Fruit fly (Drosophila melanogaster) whole organism, embryonic: Measurements from ENCODE around the gene CG13297.

Source experiments
- Bgb ChIP-seq: fragments of 200-800 bp; sonication (Bioruptor generic); IDR thresholded peaks from 2 replicates; pipeline ENCODE4 v1.3.6; 2022; ENCODE audit warnings: missing biosample characterization, missing genetic modification characterization; ENCODE audit not compliant: partially characterized antibody
- BtbVII ChIP-seq: fragments of 200-800 bp; sonication (Bioruptor generic); optimal IDR thresholded peaks from 3 replicates; lab custom pipeline; 2017; ENCODE audit warnings: missing biosample characterization, mild to moderate bottlenecking, missing genetic modification characterization
- CG12219 ChIP-seq: fragments of 200-800 bp; sonication (Bioruptor generic); optimal IDR thresholded peaks from 3 replicates; lab custom pipeline; 2018; ENCODE audit warnings: missing biosample characterization, mild to moderate bottlenecking, missing genetic modification characterization
- CG12659 ChIP-seq: fragments of 200-800 bp; sonication (Bioruptor generic); optimal IDR thresholded peaks from 3 replicates; lab custom pipeline; 2017; ENCODE audit warnings: mild to moderate bottlenecking, missing biosample characterization, missing genetic modification reagents, missing genetic modification characterization
- CG15479 ChIP-seq: fragments of 200-800 bp; sonication (Bioruptor generic); optimal IDR thresholded peaks from 3 replicates; lab custom pipeline; 2019; ENCODE audit warnings: missing biosample characterization, mild to moderate bottlenecking, missing genetic modification characterization, moderate library complexity
- CG15601 ChIP-seq: fragments of 200-800 bp; sonication (Bioruptor generic); optimal IDR thresholded peaks from 3 replicates; lab custom pipeline; 2019; ENCODE audit warnings: missing biosample characterization, mild to moderate bottlenecking, missing genetic modification characterization, moderate library complexity
- CG16779 ChIP-seq: fragments of 200-800 bp; sonication (Bioruptor generic); IDR thresholded peaks from 2 replicates; pipeline ENCODE4 v1.3.6; 2022; ENCODE audit warnings: missing biosample characterization, missing genetic modification characterization
- CG16815 ChIP-seq: fragments of 200-800 bp; sonication (Bioruptor generic); optimal IDR thresholded peaks from 3 replicates; lab custom pipeline; 2017; ENCODE audit warnings: missing biosample characterization, mild to moderate bottlenecking, missing genetic modification characterization
- CG17385 ChIP-seq: fragments of 200-800 bp; sonication (Bioruptor generic); optimal IDR thresholded peaks from 3 replicates; lab custom pipeline; 2018; ENCODE audit warnings: missing biosample characterization, mild to moderate bottlenecking, missing genetic modification characterization
- CG18764 ChIP-seq: fragments of 200-800 bp; sonication (Bioruptor generic); optimal IDR thresholded peaks from 3 replicates; lab custom pipeline; 2016; ENCODE audit warnings: missing biosample characterization, missing genetic modification characterization
- CG31224 ChIP-seq: fragments of 200-800 bp; sonication (Bioruptor generic); IDR thresholded peaks from 2 replicates; pipeline ENCODE4 v1.3.6; 2022; ENCODE audit warnings: missing biosample characterization, missing genetic modification characterization
- CG4707 ChIP-seq: fragments of 200-800 bp; sonication (Bioruptor generic); optimal IDR thresholded peaks from 2 replicates; lab custom pipeline; 2018; ENCODE audit warnings: missing biosample characterization, mild to moderate bottlenecking, missing genetic modification characterization, moderate library complexity
- CG6254 ChIP-seq: fragments of 200-800 bp; sonication (Bioruptor generic); optimal IDR thresholded peaks from 3 replicates; lab custom pipeline; 2017; ENCODE audit warnings: mild to moderate bottlenecking, missing biosample characterization, missing genetic modification reagents, missing genetic modification characterization
- CG7357 ChIP-seq: fragments of 200-800 bp; sonication (Bioruptor generic); IDR thresholded peaks from 3 replicates; pipeline ENCODE4 v1.3.6; 2022; ENCODE audit warnings: missing biosample characterization, missing genetic modification characterization
- CG7745 ChIP-seq: fragments of 200-800 bp; sonication (Bioruptor generic); optimal IDR thresholded peaks from 2 replicates; lab custom pipeline; 2018; ENCODE audit warnings: missing biosample characterization, mild to moderate bottlenecking, missing genetic modification characterization, moderate library complexity
- CG7928 ChIP-seq: fragments of 200-800 bp; sonication (Bioruptor generic); optimal IDR thresholded peaks from 2 replicates; lab custom pipeline; 2017; ENCODE audit warnings: missing biosample characterization, mild to moderate bottlenecking, missing genetic modification characterization
- CG8944 ChIP-seq: fragments of 200-800 bp; sonication (Bioruptor generic); optimal IDR thresholded peaks from 3 replicates; lab custom pipeline; 2016; ENCODE audit warnings: missing biosample characterization, missing genetic modification characterization
- CG9797 ChIP-seq: fragments of 200-800 bp; sonication (Bioruptor generic); optimal IDR thresholded peaks from 3 replicates; lab custom pipeline; 2018; ENCODE audit warnings: missing biosample characterization, mild to moderate bottlenecking, missing genetic modification characterization
- CG9932 ChIP-seq: fragments of 200-800 bp; sonication (Bioruptor generic); IDR thresholded peaks from 2 replicates; pipeline ENCODE4 v1.3.6; 2022; ENCODE audit warnings: missing biosample characterization, missing genetic modification characterization
- Chrac-16 ChIP-seq: fragments of 200-800 bp; sonication (Bioruptor generic); optimal IDR thresholded peaks from 3 replicates; lab custom pipeline; 2016; ENCODE audit warnings: missing biosample characterization, missing genetic modification characterization
- Deaf1 ChIP-seq: fragments of 200-800 bp; optimal IDR thresholded peaks from 3 replicates; lab custom pipeline; 2019; ENCODE audit warnings: missing biosample characterization, mild to moderate bottlenecking, missing genetic modification characterization, moderate library complexity
- Doc2 ChIP-seq: fragments of 200-800 bp; sonication (Bioruptor generic); IDR thresholded peaks from 2 replicates; pipeline ENCODE4 v1.3.6; 2022; ENCODE audit warnings: missing biosample characterization, missing genetic modification characterization
- Lpt ChIP-seq: fragments of >200 bp; optimal IDR thresholded peaks from 2 replicates; lab custom pipeline; 2018; ENCODE audit warnings: missing biosample characterization, missing genetic modification characterization
- Nf-YC ChIP-seq: fragments of 200-800 bp; optimal IDR thresholded peaks from 3 replicates; lab custom pipeline; 2019; ENCODE audit warnings: missing biosample characterization, mild to moderate bottlenecking, missing genetic modification characterization, moderate library complexity
- Rx ChIP-seq: fragments of 200-800 bp; sonication (Bioruptor generic); IDR thresholded peaks from 2 replicates; pipeline ENCODE4 v1.3.6; 2022; ENCODE audit warnings: missing biosample characterization, missing genetic modification characterization
- Sox100B ChIP-seq: fragments of 200-800 bp; sonication (Bioruptor generic); optimal IDR thresholded peaks from 3 replicates; lab custom pipeline; 2018; ENCODE audit warnings: missing biosample characterization, mild to moderate bottlenecking, missing genetic modification characterization
- Spps ChIP-seq: fragments of 200-800 bp; sonication (Bioruptor generic); optimal IDR thresholded peaks from 2 replicates; lab custom pipeline; 2018; ENCODE audit warnings: missing biosample characterization, mild to moderate bottlenecking, missing genetic modification characterization
- Xbp1 ChIP-seq: fragments of 200-800 bp; sonication (Bioruptor generic); optimal IDR thresholded peaks from 3 replicates; lab custom pipeline; 2016; ENCODE audit warnings: missing biosample characterization, mild to moderate bottlenecking, missing genetic modification characterization
- ac ChIP-seq: fragments of 200-800 bp; sonication (Bioruptor generic); optimal IDR thresholded peaks from 3 replicates; lab custom pipeline; 2017; ENCODE audit warnings: missing biosample characterization, mild to moderate bottlenecking, missing genetic modification characterization
- ato ChIP-seq: fragments of 200-800 bp; sonication (Bioruptor generic); IDR thresholded peaks from 2 replicates; pipeline ENCODE4 v1.3.6; 2022; ENCODE audit warnings: missing biosample characterization, missing genetic modification characterization; ENCODE audit not compliant: partially characterized antibody
- bbx ChIP-seq: fragments of 200-800 bp; sonication (Bioruptor generic); IDR thresholded peaks from 2 replicates; pipeline ENCODE4 v1.3.6; 2022; ENCODE audit warnings: missing biosample characterization, missing genetic modification characterization; ENCODE audit not compliant: partially characterized antibody
- croc ChIP-seq: fragments of 200-800 bp; sonication (Bioruptor generic); conservative IDR thresholded peaks from 3 replicates; pipeline ENCODE4 v1.3.6; 2022; ENCODE audit warnings: missing biosample characterization, missing genetic modification characterization
- crol ChIP-seq: fragments of 200-800 bp; sonication (Bioruptor generic); IDR thresholded peaks from 2 replicates; pipeline ENCODE4 v1.3.6; 2022; ENCODE audit warnings: missing biosample characterization, missing genetic modification characterization
- dati ChIP-seq: fragments of 200-800 bp; sonication (Bioruptor generic); IDR thresholded peaks from 2 replicates; pipeline ENCODE4 v1.3.6; 2022; ENCODE audit warnings: missing biosample characterization, missing genetic modification characterization
- gfzf ChIP-seq: fragments of 200-800 bp; sonication (Bioruptor generic); optimal IDR thresholded peaks from 2 replicates; lab custom pipeline; 2016; ENCODE audit warnings: missing biosample characterization, mild to moderate bottlenecking, missing genetic modification characterization, moderate library complexity
- grau ChIP-seq: fragments of 200-800 bp; optimal IDR thresholded peaks from 3 replicates; lab custom pipeline; 2019; ENCODE audit warnings: missing biosample characterization, mild to moderate bottlenecking, missing genetic modification characterization, moderate library complexity
- ham ChIP-seq: fragments of 200-800 bp; sonication (Bioruptor generic); IDR thresholded peaks from 2 replicates; pipeline ENCODE4 v1.3.6; 2022; ENCODE audit warnings: missing biosample characterization, missing genetic modification characterization
- hbn ChIP-seq: fragments of 200-800 bp; sonication (Bioruptor generic); IDR thresholded peaks from 2 replicates; pipeline ENCODE4 v1.3.6; 2022; ENCODE audit warnings: missing biosample characterization, missing genetic modification characterization; ENCODE audit not compliant: partially characterized antibody
- jigr1 ChIP-seq: fragments of 200-800 bp; sonication (Bioruptor generic); IDR thresholded peaks from 3 replicates; pipeline ENCODE4 v1.3.6; 2022; ENCODE audit warnings: missing biosample characterization, missing genetic modification characterization
- klu ChIP-seq: fragments of 200-800 bp; sonication (Bioruptor generic); IDR thresholded peaks from 2 replicates; pipeline ENCODE4 v1.3.6; 2022; ENCODE audit warnings: missing biosample characterization, missing genetic modification characterization
- lab ChIP-seq: fragments of 200-800 bp; sonication (Bioruptor generic); optimal IDR thresholded peaks from 3 replicates; lab custom pipeline; 2017; ENCODE audit warnings: missing biosample characterization, missing genetic modification characterization, mild to moderate bottlenecking, moderate library complexity, missing genetic modification reagents
- lmd ChIP-seq: fragments of 200-800 bp; sonication (Bioruptor generic); IDR thresholded peaks from 2 replicates; pipeline ENCODE4 v1.3.6; 2022; ENCODE audit warnings: missing biosample characterization, missing genetic modification characterization
- lola ChIP-seq, 3 experiments: fragments of >200 bp in 2 of 3; fragments of 200-800 bp in 1 of 3; sonication (Bioruptor generic) in 1 of 3; optimal IDR thresholded peaks; 2 replicates each; lab custom pipeline; 2017 to 2019; ENCODE audit warnings: missing biosample characterization in 3 of 3, missing genetic modification characterization in 3 of 3, mild to moderate bottlenecking in 1 of 3, moderate library complexity in 1 of 3
- luna ChIP-seq: fragments of 200-800 bp; sonication (Bioruptor generic); optimal IDR thresholded peaks from 2 replicates; lab custom pipeline; 2016; ENCODE audit warnings: missing biosample characterization, missing genetic modification characterization
- pb ChIP-seq: fragments of 200-800 bp; sonication (Bioruptor generic); optimal IDR thresholded peaks from 3 replicates; lab custom pipeline; 2016; ENCODE audit warnings: missing biosample characterization, missing genetic modification characterization
- pfk ChIP-seq: fragments of 200-800 bp; sonication (Bioruptor generic); optimal IDR thresholded peaks from 2 replicates; lab custom pipeline; 2018; ENCODE audit warnings: missing biosample characterization, mild to moderate bottlenecking, missing genetic modification characterization, moderate library complexity
- pnt ChIP-seq: fragments of 200-800 bp; sonication (Bioruptor generic); optimal IDR thresholded peaks from 3 replicates; lab custom pipeline; 2016; ENCODE audit warnings: missing biosample characterization, missing genetic modification characterization
- slbo ChIP-seq: fragments of 200-800 bp; sonication (Bioruptor generic); IDR thresholded peaks from 2 replicates; pipeline ENCODE4 v1.3.6; 2022; ENCODE audit warnings: missing biosample characterization, missing genetic modification characterization
- slp2 ChIP-seq: fragments of 200-800 bp; sonication (Bioruptor generic); optimal IDR thresholded peaks from 2 replicates; lab custom pipeline; 2016; ENCODE audit warnings: missing biosample characterization, missing genetic modification characterization
- sna ChIP-seq: fragments of 200-800 bp; sonication (Bioruptor generic); IDR thresholded peaks from 2 replicates; pipeline ENCODE4 v1.3.6; 2022; ENCODE audit warnings: missing biosample characterization, missing genetic modification characterization; ENCODE audit not compliant: partially characterized antibody
- trem ChIP-seq: fragments of 200-800 bp; optimal IDR thresholded peaks from 3 replicates; lab custom pipeline; 2019; ENCODE audit warnings: missing biosample characterization, mild to moderate bottlenecking, missing genetic modification characterization, moderate library complexity

CG13297 gene

DNA sequence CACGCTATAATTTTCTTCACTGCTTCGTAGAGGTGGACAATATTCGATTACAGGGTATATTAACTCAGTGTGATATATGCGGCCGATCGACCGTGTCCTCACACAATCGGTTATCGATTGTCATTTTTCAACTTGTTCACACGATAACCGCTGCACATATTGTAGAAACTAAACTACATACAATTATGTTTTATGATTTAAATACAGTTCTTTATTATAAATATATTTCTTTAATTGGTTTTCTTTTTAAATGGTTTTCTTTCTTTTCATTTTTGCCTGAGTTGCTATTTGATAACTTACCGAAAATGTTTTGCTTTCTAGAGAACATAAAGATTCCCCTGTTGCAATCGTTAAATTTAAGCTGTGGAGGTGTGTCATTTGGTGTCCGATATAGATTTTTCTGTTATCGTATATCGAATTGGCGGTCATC lies 16.7 kb upstream of the CG13297 start, which contains the start of the genes fmt and CG7376 (continued):
- no peak for TF ChIP-seq CG8944 (GFP tag; lab: Kevin White, UChicago)
- no peak for TF ChIP-seq pnt (GFP tag; lab: Kevin White, UChicago)
- TF ChIP-seq Chrac-16 (GFP tag; lab: Kevin White, UChicago): peak; percentile 4
- TF ChIP-seq CG7745 (tag; lab: Kevin White, UChicago): no peak
- no peak for TF ChIP-seq Doc2 (GFP tag; lab: Robert Waterston, UW)
- TF ChIP-seq CG4707 (GFP tag; lab: Kevin White, UChicago): no peak
- TF ChIP-seq sna (GFP tag; lab: Robert Waterston, UW): peak; percentile 75
- TF ChIP-seq CG6254 (GFP tag; lab: Kevin White, UChicago): no peak
- peak; percentile 40; the same call in 1 of the 2 replicates for TF ChIP-seq hbn
- TF ChIP-seq dati (GFP tag; lab: Robert Waterston, UW): no peak
- TF ChIP-seq CG16779 (GFP tag; lab: Robert Waterston, UW): no peak
- peak; percentile 16 for TF ChIP-seq CG9797 (GFP tag; lab: Kevin White, UChicago)
- no peak for TF ChIP-seq grau (tag; lab: Kevin White, UChicago)
- TF ChIP-seq Rx (GFP tag; lab: Robert Waterston, UW): no peak
- no peak for TF ChIP-seq crol
- no peak for TF ChIP-seq pb (GFP tag; lab: Kevin White, UChicago)
- TF ChIP-seq gfzf (GFP tag; lab: Kevin White, UChicago): no peak
- TF ChIP-seq CG7357 (GFP tag; lab: Robert Waterston, UW): peak; percentile 93
- TF ChIP-seq BtbVII (GFP tag; lab: Kevin White, UChicago): no peak
- no peak for TF ChIP-seq CG16815 (GFP tag; lab: Kevin White, UChicago)
- no peak for TF ChIP-seq slp2
- TF ChIP-seq CG12659 (GFP tag; lab: Kevin White, UChicago): peak; percentile 80
- peak; percentile 51 for TF ChIP-seq Xbp1 (GFP tag; lab: Kevin White, UChicago)
- no peak for TF ChIP-seq Sox100B (GFP tag; lab: Kevin White, UChicago)
- no peak for TF ChIP-seq CG15601
- no peak for TF ChIP-seq Deaf1 (tag; lab: Kevin White, UChicago)
- peak; percentile 72 for TF ChIP-seq trem (tag; lab: Kevin White, UChicago)
- TF ChIP-seq Bgb (GFP tag; lab: Robert Waterston, UW): peak; percentile 71
- no peak for TF ChIP-seq CG18764 (GFP tag; lab: Kevin White, UChicago)
- no peak for TF ChIP-seq pfk (GFP tag; lab: Kevin White, UChicago)
- TF ChIP-seq CG15479: peak; percentile 36
- TF ChIP-seq jigr1 (GFP tag; lab: Robert Waterston, UW): no peak
- no peak for TF ChIP-seq CG12219 (GFP tag; lab: Kevin White, UChicago)
- TF ChIP-seq CG7928 (GFP tag; lab: Kevin White, UChicago): no peak
- no peak for TF ChIP-seq CG9932 (GFP tag; lab: Robert Waterston, UW)
- no peak for TF ChIP-seq ac
- no peak for TF ChIP-seq CG31224
- TF ChIP-seq croc: no peak
- no peak for TF ChIP-seq luna (GFP tag; lab: Kevin White, UChicago)
- TF ChIP-seq ham (GFP tag; lab: Robert Waterston, UW): no peak
- no peak for TF ChIP-seq lab (GFP tag; lab: Kevin White, UChicago)
- TF ChIP-seq slbo (GFP tag; lab: Robert Waterston, UW): peak; percentile 61
- no peak for TF ChIP-seq Lpt (GFP tag; lab: Kevin White, UChicago)
- TF ChIP-seq ato (GFP tag; lab: Robert Waterston, UW): peak; percentile 79
- TF ChIP-seq CG17385: no peak
- TF ChIP-seq lola (GFP tag; optimal IDR thresholded peaks at IDR 0.05; lab: Kevin White, UChicago): peak in 1 of 3 experiments; percentile 61
- no peak for TF ChIP-seq lmd (GFP tag; lab: Robert Waterston, UW)
- no peak for TF ChIP-seq Nf-YC (tag; lab: Kevin White, UChicago)
- TF ChIP-seq klu (GFP tag; lab: Robert Waterston, UW): no peak
- peak; percentile 71 for TF ChIP-seq bbx (GFP tag; lab: Robert Waterston, UW)
- TF ChIP-seq Spps: no peak
